Worm (Caenorhabditis elegans) whole organism, late embryonic: ENCODE results near the gene T16G12.8.
A peak's percentile ranks its signal among the peaks of the same experiment; 100 is the strongest.

Experiments
- C08G9.2 ChIP-seq: sonication (generic microtip); optimal IDR thresholded peaks from 2 replicates; lab custom pipeline; 2016; ENCODE audit warnings: mild to moderate bottlenecking, missing genetic modification characterization, moderate library complexity, missing compliant biosample characterization
- C38D4.7 ChIP-seq: fragments of 200-800 bp; sonication (Bioruptor generic); optimal IDR thresholded peaks from 2 replicates; lab custom pipeline; 2018; ENCODE audit warnings: mild to moderate bottlenecking, missing genetic modification characterization, moderate library complexity, missing compliant biosample characterization
- F13H6.1 ChIP-seq: sonication (generic microtip); optimal IDR thresholded peaks from 2 replicates; lab custom pipeline; 2016; ENCODE audit warnings: missing genetic modification characterization, missing compliant biosample characterization
- K09A11.1 ChIP-seq: sonication (generic microtip); optimal IDR thresholded peaks from 2 replicates; lab custom pipeline; 2017; ENCODE audit warnings: antibody characterized with exemption, mild to moderate bottlenecking, missing genetic modification characterization, missing compliant biosample characterization; ENCODE audit not compliant: insufficient read depth
- Y22D7AL.16 ChIP-seq: sonication (generic microtip); optimal IDR thresholded peaks from 2 replicates; lab custom pipeline; 2016; ENCODE audit warnings: missing genetic modification characterization, missing compliant biosample characterization
- ama-1 ChIP-seq: fragments of 150-350 bp; optimal IDR thresholded peaks from 2 replicates; lab custom pipeline; 2014
- ceh-14 ChIP-seq: sonication (generic microtip); optimal IDR thresholded peaks from 2 replicates; lab custom pipeline; 2016; ENCODE audit warnings: missing genotype, missing genetic modification characterization, missing compliant biosample characterization
- ceh-22 ChIP-seq: sonication (generic microtip); optimal IDR thresholded peaks from 2 replicates; lab custom pipeline; 2017; ENCODE audit warnings: missing biosample characterization, missing genetic modification characterization
- ceh-30 ChIP-seq: fragments of 150-350 bp; optimal IDR thresholded peaks from 2 replicates; lab custom pipeline; 2014; ENCODE audit warnings: missing biosample characterization, missing genetic modification characterization
- ceh-31 ChIP-seq: sonication (generic microtip); optimal IDR thresholded peaks from 2 replicates; lab custom pipeline; 2016; ENCODE audit warnings: missing genetic modification characterization, missing compliant biosample characterization
- ceh-34 ChIP-seq: sonication (generic microtip); optimal IDR thresholded peaks from 2 replicates; lab custom pipeline; 2016; ENCODE audit warnings: mild to moderate bottlenecking, missing genetic modification characterization, missing compliant biosample characterization
- ceh-48 ChIP-seq: sonication (generic microtip); optimal IDR thresholded peaks from 2 replicates; lab custom pipeline; 2016; ENCODE audit warnings: missing genetic modification characterization, inconsistent platforms, missing compliant biosample characterization
- ceh-9 ChIP-seq: sonication (generic microtip); optimal IDR thresholded peaks from 2 replicates; lab custom pipeline; 2016; ENCODE audit warnings: mild to moderate bottlenecking, missing genetic modification characterization, inconsistent platforms, missing compliant biosample characterization
- elt-2 ChIP-seq: sonication (generic microtip); optimal IDR thresholded peaks from 2 replicates; lab custom pipeline; 2016; ENCODE audit warnings: missing genetic modification reagents, missing genetic modification characterization, missing compliant biosample characterization
- elt-4 ChIP-seq: sonication (generic microtip); optimal IDR thresholded peaks from 2 replicates; lab custom pipeline; 2016; ENCODE audit warnings: missing genetic modification characterization, missing compliant biosample characterization
- ets-4 ChIP-seq: sonication (generic microtip); optimal IDR thresholded peaks from 2 replicates; lab custom pipeline; 2016; ENCODE audit warnings: missing genetic modification characterization, missing compliant biosample characterization
- eyg-1 ChIP-seq: sonication (generic microtip); optimal IDR thresholded peaks from 2 replicates; lab custom pipeline; 2016; ENCODE audit warnings: missing genotype, missing genetic modification characterization, missing compliant biosample characterization
- fax-1 ChIP-seq: sonication (generic microtip); optimal IDR thresholded peaks from 2 replicates; lab custom pipeline; 2016; ENCODE audit warnings: missing genotype, missing genetic modification characterization, missing compliant biosample characterization
- fkh-6 ChIP-seq: sonication (generic microtip); optimal IDR thresholded peaks from 2 replicates; lab custom pipeline; 2016; ENCODE audit warnings: missing genetic modification characterization, missing compliant biosample characterization
- gmeb-2 ChIP-seq: sonication (generic microtip); optimal IDR thresholded peaks from 2 replicates; lab custom pipeline; 2016; ENCODE audit warnings: missing genetic modification characterization, inconsistent platforms, missing compliant biosample characterization
- hlh-6 ChIP-seq: sonication (generic microtip); optimal IDR thresholded peaks from 2 replicates; lab custom pipeline; 2016; ENCODE audit warnings: missing genotype, missing genetic modification characterization, missing compliant biosample characterization
- lin-11 ChIP-seq: fragments of 200-800 bp; sonication (Bioruptor generic); optimal IDR thresholded peaks from 2 replicates; lab custom pipeline; 2018; ENCODE audit warnings: mild to moderate bottlenecking, missing genetic modification characterization, missing compliant biosample characterization
- madf-2 ChIP-seq: sonication (generic microtip); optimal IDR thresholded peaks from 2 replicates; lab custom pipeline; 2017; ENCODE audit warnings: missing genetic modification characterization, missing compliant biosample characterization
- mec-3 ChIP-seq: sonication (generic microtip); optimal IDR thresholded peaks from 2 replicates; lab custom pipeline; 2016; ENCODE audit warnings: borderline replicate concordance, missing genetic modification characterization, missing compliant biosample characterization
- nhr-232 ChIP-seq: sonication (generic microtip); optimal IDR thresholded peaks from 2 replicates; lab custom pipeline; 2016; ENCODE audit warnings: missing genetic modification characterization, missing compliant biosample characterization
- npax-4 ChIP-seq: sonication (generic microtip); optimal IDR thresholded peaks from 2 replicates; lab custom pipeline; 2016; ENCODE audit warnings: missing genetic modification characterization, missing compliant biosample characterization
- pag-3 ChIP-seq: sonication (generic microtip); optimal IDR thresholded peaks from 2 replicates; lab custom pipeline; 2016; ENCODE audit warnings: missing compliant biosample characterization, missing genetic modification characterization, borderline replicate concordance
- pax-1 ChIP-seq: fragments of 150-350 bp; optimal IDR thresholded peaks from 2 replicates; lab custom pipeline; 2014; ENCODE audit warnings: missing biosample characterization, missing genetic modification characterization
- pqm-1 ChIP-seq: sonication (generic microtip); optimal IDR thresholded peaks from 2 replicates; lab custom pipeline; 2016; ENCODE audit warnings: missing genetic modification characterization, missing compliant biosample characterization
- ref-2 ChIP-seq: sonication (generic microtip); optimal IDR thresholded peaks from 2 replicates; lab custom pipeline; 2016; ENCODE audit warnings: missing genetic modification characterization, missing compliant biosample characterization
- sdc-2 ChIP-seq: sonication (generic microtip); optimal IDR thresholded peaks from 2 replicates; lab custom pipeline; 2016; ENCODE audit warnings: missing genotype, missing genetic modification characterization, missing compliant biosample characterization
- sox-2 ChIP-seq: fragments of 200-800 bp; sonication (Bioruptor generic); IDR thresholded peaks from 2 replicates; pipeline ENCODE4 v1.3.6; 2022; ENCODE audit warnings: missing genetic modification reagents, missing genetic modification characterization, missing compliant biosample characterization
- sox-4 ChIP-seq: sonication (generic microtip); optimal IDR thresholded peaks from 2 replicates; lab custom pipeline; 2017; ENCODE audit warnings: mild to moderate bottlenecking, missing genetic modification characterization, inconsistent platforms, missing compliant biosample characterization
- syd-9 ChIP-seq: sonication (generic microtip); optimal IDR thresholded peaks from 2 replicates; lab custom pipeline; 2016; ENCODE audit warnings: mild to moderate bottlenecking, missing genetic modification characterization, moderate library complexity, missing compliant biosample characterization
- tbx-2 ChIP-seq: sonication (generic microtip); optimal IDR thresholded peaks from 2 replicates; lab custom pipeline; 2016; ENCODE audit warnings: missing genetic modification characterization, missing compliant biosample characterization
- unc-3 ChIP-seq, 2 experiments: fragments of 200-800 bp in 1 of 2; sonication (Bioruptor generic) in 1 of 2; sonication (generic microtip) in 1 of 2; conservative IDR thresholded peaks in 1 of 2; optimal IDR thresholded peaks in 1 of 2; 2 replicates each; pipeline versions ENCODE4 v1.3.6 to Lab custom; 2016 to 2022; ENCODE audit warnings: missing compliant biosample characterization in 2 of 2, missing genetic modification characterization in 2 of 2, missing genetic modification reagents in 1 of 2
- unc-42 ChIP-seq: sonication (generic microtip); optimal IDR thresholded peaks from 2 replicates; lab custom pipeline; 2016; ENCODE audit warnings: missing genotype, missing genetic modification characterization, missing compliant biosample characterization
- unc-86 ChIP-seq: sonication (generic microtip); optimal IDR thresholded peaks from 2 replicates; lab custom pipeline; 2016; ENCODE audit warnings: missing genetic modification characterization, missing compliant biosample characterization
- zip-5 ChIP-seq: sonication (generic microtip); optimal IDR thresholded peaks from 2 replicates; lab custom pipeline; 2016; ENCODE audit warnings: missing genetic modification characterization, missing compliant biosample characterization

T16G12.8 gene

ce11 chrIII:10096525-10096972, 37.4 kb downstream of the T16G12.8 start (continued):
- TF ChIP-seq zip-5 (tag; lab: Kevin White, UChicago), result no peak
- no peak for TF ChIP-seq lin-11 (tag; lab: Kevin White, UChicago)
- no peak for TF ChIP-seq gmeb-2 (tag; lab: Kevin White, UChicago)
- TF ChIP-seq pqm-1 (tag; lab: Kevin White, UChicago), result no peak
- TF ChIP-seq eyg-1, result no peak
- TF ChIP-seq ref-2 (tag; lab: Kevin White, UChicago), result peak; percentile 85
- TF ChIP-seq elt-4 (tag; lab: Kevin White, UChicago), result no peak
- TF ChIP-seq ceh-48 (tag; lab: Kevin White, UChicago), result peak; percentile 80
- peak; percentile 59 for TF ChIP-seq K09A11.1 (tag; lab: Kevin White, UChicago)
- TF ChIP-seq sox-4 (tag; lab: Kevin White, UChicago), result no peak

ce11 chrIII:10097981-10098380, 38.9 kb downstream of the T16G12.8 start, which contains the start of gene spop-1:
Gene spop-1, minus strand, starts transcription at chrIII:10098081.
- TF ChIP-seq sox-4 (tag; lab: Kevin White, UChicago), result no peak
- no peak for TF ChIP-seq pag-3 (tag; lab: Kevin White, UChicago)
- no peak for TF ChIP-seq ceh-14
- TF ChIP-seq sox-2, result no peak
- no peak for TF ChIP-seq fkh-6
- no peak for TF ChIP-seq fax-1
- TF ChIP-seq unc-86 (tag; lab: Kevin White, UChicago), result no peak
- TF ChIP-seq ama-1, result no peak
- no peak for TF ChIP-seq unc-42 (tag; lab: Kevin White, UChicago)
- no peak for TF ChIP-seq tbx-2 (tag; lab: Kevin White, UChicago)
- TF ChIP-seq ceh-9, result no peak
- no peak for TF ChIP-seq ceh-30 (tag; lab: Kevin White, UChicago)
- no peak for TF ChIP-seq hlh-6 (tag; lab: Kevin White, UChicago)
- TF ChIP-seq madf-2 (tag; lab: Kevin White, UChicago), result no peak
- TF ChIP-seq C08G9.2 (tag; lab: Kevin White, UChicago), result no peak
- TF ChIP-seq nhr-232, result no peak
- no peak for TF ChIP-seq mec-3 (tag; lab: Kevin White, UChicago)

DNA sequence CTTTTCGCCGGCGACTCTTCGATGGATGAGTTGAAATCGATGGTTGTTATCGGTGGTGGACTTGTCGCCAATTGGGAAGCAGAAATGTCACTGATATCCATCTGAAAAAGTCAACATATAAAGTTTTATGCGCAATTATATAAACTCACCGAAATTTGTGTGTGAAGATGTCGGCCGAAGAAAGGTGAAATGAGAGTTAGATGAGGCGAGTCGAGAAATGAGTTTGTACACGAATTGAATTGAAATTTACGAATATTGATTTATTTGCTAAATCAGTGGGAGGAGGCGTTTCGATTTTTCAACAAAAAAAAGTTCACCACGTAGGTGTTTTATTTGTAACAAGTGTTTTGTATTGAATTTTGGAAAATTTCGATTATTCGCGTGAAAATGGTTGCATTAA, 42.2 kb downstream of the T16G12.8 start, which contains the start of gene kel-10:
kel-10 (minus strand) TSS at position 101 of the 400 bp plus-strand sequence.
- TF ChIP-seq hlh-6 (tag; lab: Kevin White, UChicago), result no peak
- TF ChIP-seq tbx-2 (tag; lab: Kevin White, UChicago), result no peak
- no peak for TF ChIP-seq lin-11 (tag; lab: Kevin White, UChicago)
- no peak for TF ChIP-seq eyg-1
- no peak for TF ChIP-seq syd-9
- no peak for TF ChIP-seq ceh-22 (tag; lab: Kevin White, UChicago)
- TF ChIP-seq pag-3 (tag; lab: Kevin White, UChicago), result no peak

DNA sequence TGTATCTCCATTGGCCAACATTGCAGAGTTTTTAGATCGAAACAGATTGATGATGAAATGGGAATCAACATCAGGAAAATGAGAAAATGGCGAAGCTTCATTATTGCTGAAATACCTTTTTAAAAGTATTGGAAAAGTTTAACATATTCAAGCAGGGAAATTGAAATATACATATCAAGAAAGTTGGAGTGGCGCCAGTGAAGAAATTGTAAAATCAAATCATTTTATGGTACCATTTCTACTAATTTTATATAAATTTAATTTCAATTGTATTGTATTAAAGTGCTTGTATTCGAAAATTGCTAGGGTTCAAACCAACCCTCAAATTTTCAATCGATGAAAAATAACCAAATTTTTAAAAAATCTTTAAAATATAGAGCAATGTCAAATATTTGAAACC, 47.3 kb downstream of the T16G12.8 start, which contains the start of gene srt-55:
srt-55 (minus strand) TSS at position 101 of the 400 bp plus-strand sequence.
- TF ChIP-seq sdc-2 (no peak), ceh-48 (tag; lab: Kevin White, UChicago) (no peak), npax-4 (tag; lab: Kevin White, UChicago) (no peak), pax-1 (tag; lab: Kevin White, UChicago) (no peak), ceh-31 (tag; lab: Kevin White, UChicago) (no peak), elt-4 (tag; lab: Kevin White, UChicago) (no peak), sox-4 (tag; lab: Kevin White, UChicago) (no peak), ref-2 (tag; lab: Kevin White, UChicago) (no peak), Y22D7AL.16 (tag; lab: Kevin White, UChicago) (no peak), F13H6.1 (no peak), unc-3 (GFP tag; conservative IDR thresholded peaks at IDR 0.05; lab: Robert Waterston, UW) (no peak), unc-3 (tag; optimal IDR thresholded peaks at IDR 0.05; lab: Kevin White, UChicago) (no peak), ets-4 (no peak), pag-3 (tag; lab: Kevin White, UChicago) (no peak), C38D4.7 (GFP tag; lab: Kevin White, UChicago) (no peak), ceh-34 (tag; lab: Kevin White, UChicago) (no peak), elt-2 (tag; lab: Kevin White, UChicago) (no peak)
- TF ChIP-seq, all 69 proteins: peak for 0
